Worm (Caenorhabditis elegans): ENCODE results near the gene sru-48.

DNA sequence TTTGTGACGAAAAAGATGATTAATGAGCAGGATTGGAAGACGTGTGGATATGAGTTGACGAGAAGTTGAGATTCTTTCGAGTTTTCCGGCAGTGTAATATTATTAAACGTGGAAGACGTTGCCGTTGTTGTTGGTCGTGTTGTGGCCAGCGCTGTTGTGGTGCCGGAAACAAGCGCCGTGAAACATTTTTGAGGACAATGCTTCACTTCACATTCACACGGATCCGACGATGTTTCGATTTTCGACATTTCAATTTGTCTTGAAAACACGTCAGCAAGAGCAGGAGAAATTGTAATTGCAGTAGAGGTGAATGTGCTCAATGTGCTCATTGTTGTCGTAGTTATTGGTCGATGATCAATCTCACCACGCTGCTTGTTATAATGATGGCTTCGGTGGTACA is 11.2 kb upstream of the sru-48 start:
- TF ChIP-seq nhr-237 (tag; optimal IDR thresholded peaks at IDR 0.05) = no peak
- TF ChIP-seq lin-32 (GFP tag; optimal IDR thresholded peaks at IDR 0.05) = no peak
- TF ChIP-seq ces-1 (GFP tag; optimal IDR thresholded peaks at IDR 0.05) = no peak
- no peak for TF ChIP-seq unc-62 (GFP tag; optimal IDR thresholded peaks at IDR 0.05)
- no peak for TF ChIP-seq zip-8 (tag; optimal IDR thresholded peaks at IDR 0.05)

Measured in whole organism, mixed stage, embryonic.